Worm (Caenorhabditis elegans) whole organism, L1 larva: ENCODE measurements around the gene Y39B6A.29.

Experiments
- F16B12.6 ChIP-seq: fragments of 150-350 bp; optimal IDR thresholded peaks from 2 replicates; lab custom pipeline; 2014; ENCODE audit warnings: missing biosample characterization, missing genetic modification characterization
- ces-1 ChIP-seq: fragments of 150-350 bp; optimal IDR thresholded peaks from 2 replicates; lab custom pipeline; 2014; ENCODE audit warnings: missing biosample characterization, missing genetic modification reagents, missing genetic modification characterization
- fkh-10 ChIP-seq: sonication (generic microtip); optimal IDR thresholded peaks from 2 replicates; lab custom pipeline; 2017; ENCODE audit warnings: missing biosample characterization, missing genetic modification reagents, missing genetic modification characterization
- lsy-2 ChIP-seq, 2 experiments: fragments of 150-350 bp; optimal IDR thresholded peaks; 2 replicates each; lab custom pipeline; 2014; ENCODE audit warnings: missing biosample characterization in 2 of 2, missing genetic modification characterization in 2 of 2
- mdl-1 ChIP-seq, 2 experiments: fragments of 150-350 bp; optimal IDR thresholded peaks; 2 replicates each; lab custom pipeline; 2014 to 2017; ENCODE audit warnings: missing biosample characterization in 2 of 2, missing genetic modification characterization in 2 of 2, inconsistent platforms in 1 of 2
- nhr-11 ChIP-seq: fragments of 150-350 bp; optimal IDR thresholded peaks from 2 replicates; lab custom pipeline; 2014; ENCODE audit warnings: missing biosample characterization, missing genetic modification characterization
- unc-130 ChIP-seq: fragments of 150-350 bp; optimal IDR thresholded peaks from 2 replicates; lab custom pipeline; 2017; ENCODE audit warnings: missing biosample characterization, missing genetic modification characterization, inconsistent platforms

ce11 chrV:18998045-18998444, 26.5 kb downstream of the Y39B6A.29 start, which contains the start of gene tgt-2:
- no peak for TF ChIP-seq lsy-2 (tag; optimal IDR thresholded peaks at IDR 0.05; lab: Kevin White, UChicago)
- TF ChIP-seq nhr-11 = no peak
- TF ChIP-seq fkh-10 = no peak
- no peak for TF ChIP-seq unc-130
- TF ChIP-seq ces-1 (GFP tag; lab: Kevin White, UChicago) = no peak
- no peak for TF ChIP-seq F16B12.6 (tag; lab: Kevin White, UChicago)
- TF ChIP-seq mdl-1 (tag; optimal IDR thresholded peaks at IDR 0.05; lab: Kevin White, UChicago) = no peak
